Worm (Caenorhabditis elegans): Measurements from ENCODE around the gene kin-9.

The kin-9 gene

ce11 chrX:8477048-8477806 is 44.8 kb downstream of the kin-9 start (continued):
- TF ChIP-seq fkh-10 (GFP tag; optimal IDR thresholded peaks at IDR 0.05), result no peak
- peak in 1 of 2 experiments; percentile 79 for TF ChIP-seq lin-35 (GFP tag; optimal IDR thresholded peaks at IDR 0.05)
- no peak for TF ChIP-seq pax-3 (tag; optimal IDR thresholded peaks at IDR 0.05)
- peak; percentile 49 for TF ChIP-seq C16A3.4 (tag; optimal IDR thresholded peaks at IDR 0.05)
- TF ChIP-seq mdl-1 (tag; optimal IDR thresholded peaks at IDR 0.05), result peak; percentile 1 to 81
- TF ChIP-seq tbx-2 (tag; optimal IDR thresholded peaks at IDR 0.05), result peak; percentile 89
- no peak for TF ChIP-seq Y116A8C.19 (tag; optimal IDR thresholded peaks at IDR 0.05; ENCODE audit: borderline replicate concordance)
- TF ChIP-seq mab-9 (GFP tag; IDR thresholded peaks at IDR 0.05), result no peak
- TF ChIP-seq unc-62 (GFP tag; optimal IDR thresholded peaks at IDR 0.05), result no peak
- TF ChIP-seq lin-15B (tag; optimal IDR thresholded peaks at IDR 0.05), result no peak
- peak; percentile 50 for TF ChIP-seq nhr-77 (tag; optimal IDR thresholded peaks at IDR 0.05)
- TF ChIP-seq unc-86 (tag; optimal IDR thresholded peaks at IDR 0.05), result no peak
- TF ChIP-seq ztf-11 (tag; optimal IDR thresholded peaks at IDR 0.05), result no peak
- TF ChIP-seq ces-1 (GFP tag; optimal IDR thresholded peaks at IDR 0.05), result no peak
- peak; percentile 81 for TF ChIP-seq nhr-19 (GFP tag; conservative IDR thresholded peaks at IDR 0.05)
- no peak for TF ChIP-seq hpl-2 (GFP tag; optimal IDR thresholded peaks at IDR 0.05)
- peak; percentile 96 for TF ChIP-seq lin-14 (GFP tag; optimal IDR thresholded peaks at IDR 0.05)
- TF ChIP-seq C04F5.9 (tag; optimal IDR thresholded peaks at IDR 0.05), result peak; percentile 22
- peak; percentile 33 to 41 for TF ChIP-seq efl-1 (optimal IDR thresholded peaks at IDR 0.05)
- TF ChIP-seq efl-1 (GFP tag; optimal IDR thresholded peaks at IDR 0.05 in 1 of 2), result peak in 1 of 2 experiments; percentile 58
- no peak for TF ChIP-seq efl-3 (GFP tag; optimal IDR thresholded peaks at IDR 0.05)
- peak; percentile 78 for TF ChIP-seq ztf-4 (tag; optimal IDR thresholded peaks at IDR 0.05)
- TF ChIP-seq xbp-1 (tag; optimal IDR thresholded peaks at IDR 0.05), result peak; percentile 64
- no peak for TF ChIP-seq C34B4.2 (tag; optimal IDR thresholded peaks at IDR 0.05)
- peak; percentile 58 for TF ChIP-seq lin-13 (GFP tag; optimal IDR thresholded peaks at IDR 0.05)
- peak in 2 of 3 experiments; percentile 53 to 67 for TF ChIP-seq ceh-82 (tag; optimal IDR thresholded peaks at IDR 0.05)
- TF ChIP-seq dpl-1 (GFP tag; optimal IDR thresholded peaks at IDR 0.05), result peak in 2 of 3 experiments; percentile 7 to 35
- peak; percentile 20 for TF ChIP-seq skn-1 (tag; optimal IDR thresholded peaks at IDR 0.05)
- TF ChIP-seq zag-1 (tag; optimal IDR thresholded peaks at IDR 0.05), result no peak
- TF ChIP-seq blmp-1 (tag; optimal IDR thresholded peaks at IDR 0.05), result peak; percentile 95
- TF ChIP-seq unc-30 (tag; optimal IDR thresholded peaks at IDR 0.05), result no peak
- TF ChIP-seq unc-98 (GFP tag; IDR thresholded peaks at IDR 0.05), result no peak
- peak; percentile 67 for TF ChIP-seq swsn-7 (tag; optimal IDR thresholded peaks at IDR 0.05)

ce11 chrX:8479050-8479449 is 46.6 kb downstream of the kin-9 start:
- TF ChIP-seq ceh-8 (GFP tag; optimal IDR thresholded peaks at IDR 0.05) (no peak), nhr-84 (tag; optimal IDR thresholded peaks at IDR 0.05) (no peak), fkh-4 (tag; optimal IDR thresholded peaks at IDR 0.05; ENCODE audit: borderline replicate concordance) (no peak), dsc-1 (tag; optimal IDR thresholded peaks at IDR 0.05) (peak; percentile 32), nhr-76 (tag; optimal IDR thresholded peaks at IDR 0.05) (no peak), ztf-11 (tag; optimal IDR thresholded peaks at IDR 0.05) (no peak), nhr-28 (tag; optimal IDR thresholded peaks at IDR 0.05) (no peak), unc-86 (tag; optimal IDR thresholded peaks at IDR 0.05) (peak; percentile 21), zag-1 (tag; optimal IDR thresholded peaks at IDR 0.05) (no peak), snu-23 (GFP tag; optimal IDR thresholded peaks at IDR 0.05) (no peak), lin-13 (GFP tag; optimal IDR thresholded peaks at IDR 0.05) (no peak), jun-1 (tag; optimal IDR thresholded peaks at IDR 0.05) (no peak), pax-3 (tag; optimal IDR thresholded peaks at IDR 0.05) (no peak), ama-1 (optimal IDR thresholded peaks at IDR 0.05) (no peak), xbp-1 (tag; optimal IDR thresholded peaks at IDR 0.05) (no peak), zip-4 (GFP tag; optimal IDR thresholded peaks at IDR 0.05) (no peak), nhr-90 (tag; optimal IDR thresholded peaks at IDR 0.05; ENCODE audit: poor library complexity) (no peak), C04F5.9 (tag; optimal IDR thresholded peaks at IDR 0.05) (no peak), F16B12.6 (tag; optimal IDR thresholded peaks at IDR 0.05) (no peak), fkh-8 (tag; optimal IDR thresholded peaks at IDR 0.05) (peak; percentile 1), swsn-7 (tag; optimal IDR thresholded peaks at IDR 0.05) (no peak), C16A3.4 (tag; optimal IDR thresholded peaks at IDR 0.05) (no peak), lin-14 (GFP tag; optimal IDR thresholded peaks at IDR 0.05) (peak; percentile 67), elt-3 (tag; optimal IDR thresholded peaks at IDR 0.05) (no peak), egl-27 (tag; optimal IDR thresholded peaks at IDR 0.05) (no peak), nhr-12 (tag; optimal IDR thresholded peaks at IDR 0.05) (no peak), ceh-63 (GFP tag; optimal IDR thresholded peaks at IDR 0.05) (no peak), unc-130 (tag; optimal IDR thresholded peaks at IDR 0.05) (no peak)

Data from whole organism, L1 larva.